Worm (Caenorhabditis elegans) whole organism, dauer: Measurements from ENCODE around the gene his-1.
"Not testable (repeated sequence)": the region's sequence is repeated elsewhere in the genome, so short reads cannot be mapped to it uniquely, and the experiment has no call there.

ENCODE experiments used
- unc-62 ChIP-seq: sonication (generic microtip); optimal IDR thresholded peaks from 2 replicates; lab custom pipeline; 2017; ENCODE audit warnings: missing biosample characterization, missing genetic modification reagents, missing genetic modification characterization

Gene his-1

ce11 chrV:16031571-16031970, 10.7 kb upstream of the his-1 start, which contains the start of gene T10C6.7:
Gene T10C6.7, minus strand, starts transcription at chrV:16031713.
- no peak for TF ChIP-seq unc-62 (GFP tag; lab: Kevin White, UChicago)

ce11 chrV:16032761-16033160, 9.6 kb upstream of the his-1 start, which contains the start of gene T10C6.16:
Gene T10C6.16, minus strand, starts transcription at chrV:16033005.
- TF ChIP-seq unc-62 (GFP tag; lab: Kevin White, UChicago): no peak

- no peak for TF ChIP-seq unc-62 (GFP tag; lab: Kevin White, UChicago)
Observed at ce11 chrV:16033491-16033890, 8.8 kb upstream of the his-1 start.

- no peak for TF ChIP-seq unc-62 (GFP tag; lab: Kevin White, UChicago)
Observed at ce11 chrV:16036166-16036565, 6.2 kb upstream of the his-1 start, which contains the start of gene T10C6.10. Gene T10C6.10, plus strand, starts transcription at chrV:16036413.

ce11 chrV:16040140-16040827, 2.0 kb upstream of the his-1 start, which contains the start of the genes his-4 and his-3:
Gene his-4, minus strand, starts transcription at chrV:16040515.
Gene his-3, plus strand, starts transcription at chrV:16040808.
- not testable (repeated sequence) for TF ChIP-seq unc-62 (GFP tag; lab: Kevin White, UChicago)

- no peak for TF ChIP-seq unc-62 (GFP tag; lab: Kevin White, UChicago)
Observed at ce11 chrV:16041412-16041811, 908 bp upstream of the his-1 start.

ce11 chrV:16042743-16043014, 359 bp downstream of the his-1 start:
- TF ChIP-seq unc-62 (GFP tag; lab: Kevin White, UChicago): no peak

ce11 chrV:16043686-16044085, 1.4 kb downstream of the his-1 start:
- no peak for TF ChIP-seq unc-62 (GFP tag; lab: Kevin White, UChicago)

ce11 chrV:16045837-16046236, 3.5 kb downstream of the his-1 start, which contains the start of gene T10C6.15:
Gene T10C6.15, minus strand, starts transcription at chrV:16045940.
- no peak for TF ChIP-seq unc-62 (GFP tag; lab: Kevin White, UChicago)

- no peak for TF ChIP-seq unc-62 (GFP tag; lab: Kevin White, UChicago)
Observed at ce11 chrV:16046573-16046972, 4.3 kb downstream of the his-1 start, which contains the start of gene ZK285.2. Gene ZK285.2, plus strand, starts transcription at chrV:16046873.

- no peak for TF ChIP-seq unc-62 (GFP tag; lab: Kevin White, UChicago)
Observed at ce11 chrV:16047052-16047451, 4.7 kb downstream of the his-1 start.

- TF ChIP-seq unc-62 (GFP tag; lab: Kevin White, UChicago): no peak
Observed at ce11 chrV:16047508-16047907, 5.2 kb downstream of the his-1 start, which contains the start of gene str-198. Gene str-198, plus strand, starts transcription at chrV:16047808.

- no peak for TF ChIP-seq unc-62 (GFP tag; lab: Kevin White, UChicago)
Observed at ce11 chrV:16049177-16049576, 6.9 kb downstream of the his-1 start, which contains the start of gene best-12. Gene best-12, plus strand, starts transcription at chrV:16049477.

- TF ChIP-seq unc-62 (GFP tag; lab: Kevin White, UChicago): no peak
Observed at ce11 chrV:16053373-16053772, 11.1 kb downstream of the his-1 start, which contains the start of gene F14H3.3. Gene F14H3.3, minus strand, starts transcription at chrV:16053473.

ce11 chrV:16055031-16055430, 12.7 kb downstream of the his-1 start, which contains the start of gene F14H3.4:
Gene F14H3.4, minus strand, starts transcription at chrV:16055072.
- TF ChIP-seq unc-62 (GFP tag; lab: Kevin White, UChicago): no peak

- TF ChIP-seq unc-62 (GFP tag; lab: Kevin White, UChicago): no peak
Observed at ce11 chrV:16057010-16057463, 14.7 kb downstream of the his-1 start, which contains the start of gene F14H3.5. Gene F14H3.5, minus strand, starts transcription at chrV:16057060.

- TF ChIP-seq unc-62 (GFP tag; lab: Kevin White, UChicago): no peak
Observed at ce11 chrV:16058872-16059271, 16.6 kb downstream of the his-1 start, which contains the start of gene F14H3.6. Gene F14H3.6, minus strand, starts transcription at chrV:16058893.
